Worm (Caenorhabditis elegans): ENCODE results near the gene ham-3.

Gene ham-3

DNA sequence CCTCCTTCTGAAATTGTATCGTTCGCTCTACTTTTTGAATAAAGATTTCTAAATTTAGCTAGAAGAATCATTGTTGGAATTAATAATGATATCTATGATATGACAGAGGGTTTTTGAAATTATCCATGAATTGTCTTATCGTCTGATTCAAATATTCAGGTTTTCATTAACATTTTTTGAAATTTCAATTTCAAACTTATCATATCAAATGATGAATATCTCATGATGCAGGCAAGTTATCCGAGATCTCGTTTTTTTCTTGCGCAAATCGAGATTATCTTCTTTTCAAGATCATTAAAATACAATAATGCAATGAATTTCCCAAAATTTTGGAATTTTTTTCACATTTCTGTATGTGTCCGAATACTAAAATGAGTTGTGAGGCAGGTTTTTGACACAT lies 22.6 kb upstream of the ham-3 start, which contains the start of gene spop-1:
spop-1 (minus strand) TSS at position 101 of the 400 bp plus-strand sequence.
- TF ChIP-seq egl-27 (tag; optimal IDR thresholded peaks at IDR 0.05) (no peak), zag-1 (tag; optimal IDR thresholded peaks at IDR 0.05) (no peak), aly-2 (tag; optimal IDR thresholded peaks at IDR 0.05) (no peak), blmp-1 (tag; optimal IDR thresholded peaks at IDR 0.05; ENCODE audit: insufficient read depth) (no peak), sem-4 (tag; optimal IDR thresholded peaks at IDR 0.05) (no peak), sma-3 (GFP tag; optimal IDR thresholded peaks at IDR 0.05) (no peak), ZK546.5 (tag; optimal IDR thresholded peaks at IDR 0.05) (no peak), peb-1 (tag; optimal IDR thresholded peaks at IDR 0.05) (no peak), nhr-23 (tag; optimal IDR thresholded peaks at IDR 0.05) (no peak), crh-2 (tag; optimal IDR thresholded peaks at IDR 0.05) (no peak), ztf-11 (tag; optimal IDR thresholded peaks at IDR 0.05) (no peak), lin-11 (tag; optimal IDR thresholded peaks at IDR 0.05) (no peak), nhr-11 (tag; optimal IDR thresholded peaks at IDR 0.05) (no peak), nhr-77 (tag; optimal IDR thresholded peaks at IDR 0.05) (no peak), alr-1 (tag; optimal IDR thresholded peaks at IDR 0.05) (no peak), F13H6.1 (tag; optimal IDR thresholded peaks at IDR 0.05) (no peak), dmd-4 (tag; optimal IDR thresholded peaks at IDR 0.05) (no peak), fos-1 (tag; optimal IDR thresholded peaks at IDR 0.05) (no peak)

DNA sequence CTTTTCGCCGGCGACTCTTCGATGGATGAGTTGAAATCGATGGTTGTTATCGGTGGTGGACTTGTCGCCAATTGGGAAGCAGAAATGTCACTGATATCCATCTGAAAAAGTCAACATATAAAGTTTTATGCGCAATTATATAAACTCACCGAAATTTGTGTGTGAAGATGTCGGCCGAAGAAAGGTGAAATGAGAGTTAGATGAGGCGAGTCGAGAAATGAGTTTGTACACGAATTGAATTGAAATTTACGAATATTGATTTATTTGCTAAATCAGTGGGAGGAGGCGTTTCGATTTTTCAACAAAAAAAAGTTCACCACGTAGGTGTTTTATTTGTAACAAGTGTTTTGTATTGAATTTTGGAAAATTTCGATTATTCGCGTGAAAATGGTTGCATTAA lies 19.2 kb upstream of the ham-3 start, which contains the start of gene kel-10:
kel-10 (minus strand) TSS at position 101 of the 400 bp plus-strand sequence.
- TF ChIP-seq unc-55 (GFP tag; optimal IDR thresholded peaks at IDR 0.05) (no peak), ztf-11 (tag; optimal IDR thresholded peaks at IDR 0.05) (no peak), R02D3.7 (tag; optimal IDR thresholded peaks at IDR 0.05) (no peak), nhr-6 (tag; optimal IDR thresholded peaks at IDR 0.05) (no peak), ztf-1 (GFP tag; conservative IDR thresholded peaks at IDR 0.05) (no peak), ZK546.5 (tag; optimal IDR thresholded peaks at IDR 0.05) (no peak), ceh-82 (tag; optimal IDR thresholded peaks at IDR 0.05) (no peak), lin-13 (GFP tag; optimal IDR thresholded peaks at IDR 0.05) (no peak), C34F6.9 (tag; optimal IDR thresholded peaks at IDR 0.05) (no peak), sma-9 (GFP tag; optimal IDR thresholded peaks at IDR 0.05) (no peak), sma-9 (tag; optimal IDR thresholded peaks at IDR 0.05) (no peak), gmeb-1 (tag; optimal IDR thresholded peaks at IDR 0.05) (no peak), aly-2 (tag; optimal IDR thresholded peaks at IDR 0.05) (no peak)

DNA sequence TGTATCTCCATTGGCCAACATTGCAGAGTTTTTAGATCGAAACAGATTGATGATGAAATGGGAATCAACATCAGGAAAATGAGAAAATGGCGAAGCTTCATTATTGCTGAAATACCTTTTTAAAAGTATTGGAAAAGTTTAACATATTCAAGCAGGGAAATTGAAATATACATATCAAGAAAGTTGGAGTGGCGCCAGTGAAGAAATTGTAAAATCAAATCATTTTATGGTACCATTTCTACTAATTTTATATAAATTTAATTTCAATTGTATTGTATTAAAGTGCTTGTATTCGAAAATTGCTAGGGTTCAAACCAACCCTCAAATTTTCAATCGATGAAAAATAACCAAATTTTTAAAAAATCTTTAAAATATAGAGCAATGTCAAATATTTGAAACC lies 14.2 kb upstream of the ham-3 start, which contains the start of gene srt-55:
srt-55 (minus strand) TSS at position 101 of the 400 bp plus-strand sequence.
- TF ChIP-seq snpc-4 (tag; optimal IDR thresholded peaks at IDR 0.05), result no peak
- no peak for TF ChIP-seq nhr-129 (tag; optimal IDR thresholded peaks at IDR 0.05)
- no peak for TF ChIP-seq nhr-23 (tag; optimal IDR thresholded peaks at IDR 0.05)
- no peak for TF ChIP-seq crh-2 (tag; optimal IDR thresholded peaks at IDR 0.05)
- TF ChIP-seq elt-1 (tag; optimal IDR thresholded peaks at IDR 0.05), result no peak
- TF ChIP-seq nhr-11 (tag; optimal IDR thresholded peaks at IDR 0.05), result no peak
- TF ChIP-seq zag-1 (tag; optimal IDR thresholded peaks at IDR 0.05), result no peak
- no peak for TF ChIP-seq egl-27 (tag; optimal IDR thresholded peaks at IDR 0.05)
- no peak for TF ChIP-seq dmd-4 (tag; optimal IDR thresholded peaks at IDR 0.05)
- no peak for TF ChIP-seq nhr-237 (tag; optimal IDR thresholded peaks at IDR 0.05)
- TF ChIP-seq aly-2 (tag; optimal IDR thresholded peaks at IDR 0.05), result no peak
- TF ChIP-seq nhr-10 (tag; optimal IDR thresholded peaks at IDR 0.05), result no peak
- no peak for TF ChIP-seq ztf-11 (tag; optimal IDR thresholded peaks at IDR 0.05)
- TF ChIP-seq unc-55 (GFP tag; optimal IDR thresholded peaks at IDR 0.05), result no peak
- TF ChIP-seq lin-13 (GFP tag; optimal IDR thresholded peaks at IDR 0.05), result no peak

DNA sequence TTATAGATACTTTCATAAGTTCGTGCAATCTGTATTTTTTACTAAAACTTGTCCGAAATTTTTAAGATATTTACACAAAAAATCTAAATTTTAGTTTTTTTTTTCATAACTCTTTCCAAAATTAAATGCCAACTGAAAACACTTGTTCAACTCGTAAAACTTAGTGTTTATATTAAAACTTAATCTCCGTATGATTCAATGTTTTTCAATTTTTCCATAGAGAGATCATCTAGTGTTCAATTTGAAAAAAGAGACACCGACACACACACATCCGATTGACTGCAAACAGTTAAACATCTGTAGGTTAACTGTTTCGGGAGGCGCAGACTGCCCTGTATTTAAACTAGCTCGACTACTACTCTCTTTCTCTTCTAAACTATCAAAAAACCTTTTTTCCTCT lies 11.6 kb upstream of the ham-3 start, which contains the start of gene T16H12.9:
T16H12.9 (plus strand) TSS at position 301 of the 400 bp plus-strand sequence.
- no peak for TF ChIP-seq lin-13 (GFP tag; optimal IDR thresholded peaks at IDR 0.05)
- TF ChIP-seq elt-1 (tag; optimal IDR thresholded peaks at IDR 0.05), result no peak
- no peak for TF ChIP-seq dmd-4 (tag; optimal IDR thresholded peaks at IDR 0.05)
- no peak for TF ChIP-seq F13H6.1 (tag; optimal IDR thresholded peaks at IDR 0.05)
- no peak for TF ChIP-seq nhr-10 (tag; optimal IDR thresholded peaks at IDR 0.05)
- no peak for TF ChIP-seq Y55F3AM.14 (GFP tag; optimal IDR thresholded peaks at IDR 0.05)
- no peak for TF ChIP-seq sma-3 (GFP tag; optimal IDR thresholded peaks at IDR 0.05)
- TF ChIP-seq ztf-1 (GFP tag; conservative IDR thresholded peaks at IDR 0.05), result no peak
- no peak for TF ChIP-seq gmeb-1 (tag; optimal IDR thresholded peaks at IDR 0.05)
- TF ChIP-seq ztf-11 (tag; optimal IDR thresholded peaks at IDR 0.05), result no peak
- TF ChIP-seq nhr-21 (tag; optimal IDR thresholded peaks at IDR 0.05), result no peak

Data from whole organism, L2 larva.